Fruit fly (Drosophila melanogaster): ENCODE data around the gene CG9717.

The CG9717 gene

DNA sequence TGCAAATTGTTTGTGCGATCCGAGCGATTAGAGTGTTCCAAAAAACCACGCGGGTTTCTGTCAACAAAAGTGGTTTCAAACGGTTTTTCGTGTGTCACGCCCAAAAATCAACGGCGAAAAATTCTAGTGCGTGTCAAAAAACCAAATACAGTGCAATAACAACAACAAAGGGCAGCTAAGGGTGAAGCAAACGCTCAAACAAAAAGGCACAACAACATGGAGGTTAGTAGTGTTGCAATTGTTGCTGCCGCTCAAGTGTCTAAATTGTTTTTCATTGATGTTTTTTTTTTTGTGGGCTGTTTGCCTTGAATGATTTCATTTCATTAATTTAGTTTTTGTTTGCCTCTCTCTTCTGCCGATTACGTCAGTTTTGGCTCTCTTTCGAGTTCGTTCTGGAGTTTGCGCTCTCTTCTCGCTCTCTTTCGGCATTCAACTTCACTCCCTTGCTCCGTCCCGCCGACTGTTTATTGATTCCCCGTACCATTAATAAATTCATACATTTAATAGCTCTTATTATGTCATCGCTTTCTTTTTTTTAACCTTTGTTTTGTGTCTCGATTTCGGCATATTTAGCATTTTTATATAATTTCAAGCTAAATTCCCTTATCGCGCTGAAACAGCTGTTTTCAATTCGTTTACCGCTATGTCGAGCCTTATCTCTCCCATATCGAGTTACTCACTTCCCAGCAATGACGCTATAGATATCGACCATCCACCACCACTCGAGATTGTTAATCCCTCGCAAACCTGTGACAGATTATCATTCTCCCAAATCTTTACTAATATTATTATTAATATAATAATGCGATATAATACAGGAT, 23.6 kb downstream of the CG9717 start:
- no peak for TF ChIP-seq pdm3 (GFP tag; optimal IDR thresholded peaks at IDR 0.05)
- TF ChIP-seq Ets96B (tag; optimal IDR thresholded peaks at IDR 0.05): no peak
- peak; percentile 54 for TF ChIP-seq fkh (GFP tag; optimal IDR thresholded peaks at IDR 0.05)
- TF ChIP-seq Sox14 (GFP tag; optimal IDR thresholded peaks at IDR 0.05): no peak
- no peak for TF ChIP-seq CG6808 (GFP tag; optimal IDR thresholded peaks at IDR 0.05)
- no peak for TF ChIP-seq Met (GFP tag; optimal IDR thresholded peaks at IDR 0.05)
- TF ChIP-seq Eip78C (GFP tag): peak; percentile 32
- no peak for TF ChIP-seq CG6854 (GFP tag; optimal IDR thresholded peaks at IDR 0.05)
- TF ChIP-seq CG15336 (GFP tag; IDR thresholded peaks at IDR 0.05): 0 out of 2 replicates have a peak, but pooled peaks have one; percentile 13
- peak; percentile 9 to 11 for TF ChIP-seq ss (GFP tag; optimal IDR thresholded peaks at IDR 0.05)
- no peak for TF ChIP-seq CG6163 (GFP tag; IDR thresholded peaks at IDR 0.05)
- peak; percentile 92 for TF ChIP-seq vri (GFP tag; optimal IDR thresholded peaks at IDR 0.05)
- no peak for TF ChIP-seq CG4318 (GFP tag; optimal IDR thresholded peaks at IDR 0.05)

DNA sequence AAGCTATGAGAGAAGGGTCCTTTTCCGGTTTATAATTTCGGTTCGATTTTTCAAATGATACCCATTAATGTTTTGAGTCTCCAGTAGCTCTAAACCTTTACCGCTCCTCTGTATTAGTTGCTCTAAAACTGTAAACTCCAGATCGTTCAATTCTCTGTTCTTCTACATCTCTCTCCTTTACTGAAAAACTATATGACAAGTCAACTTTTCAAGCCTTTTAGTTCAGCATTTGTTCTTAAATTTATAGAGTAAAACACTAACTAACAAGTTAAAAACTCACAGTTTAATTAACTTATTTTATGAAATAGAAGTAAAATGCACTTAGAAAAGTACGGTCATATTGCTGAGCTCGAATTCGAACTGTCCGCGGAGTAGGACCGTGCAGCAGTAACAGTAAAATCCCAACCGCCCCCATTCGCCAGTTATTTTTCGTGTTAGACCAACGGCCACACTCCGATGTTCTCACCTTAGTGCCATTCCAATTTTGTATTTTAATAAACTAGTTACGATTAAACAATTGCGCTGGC, 24.3 kb downstream of the CG9717 start:
- TF ChIP-seq Eip78C (GFP tag) (peak; percentile 60), topi (GFP tag; optimal IDR thresholded peaks at IDR 0.05) (peak; percentile 10), fd85E (GFP tag; optimal IDR thresholded peaks at IDR 0.05) (no peak), CG31627 (GFP tag; optimal IDR thresholded peaks at IDR 0.05) (no peak), svp (GFP tag) (peak; percentile 27)

DNA sequence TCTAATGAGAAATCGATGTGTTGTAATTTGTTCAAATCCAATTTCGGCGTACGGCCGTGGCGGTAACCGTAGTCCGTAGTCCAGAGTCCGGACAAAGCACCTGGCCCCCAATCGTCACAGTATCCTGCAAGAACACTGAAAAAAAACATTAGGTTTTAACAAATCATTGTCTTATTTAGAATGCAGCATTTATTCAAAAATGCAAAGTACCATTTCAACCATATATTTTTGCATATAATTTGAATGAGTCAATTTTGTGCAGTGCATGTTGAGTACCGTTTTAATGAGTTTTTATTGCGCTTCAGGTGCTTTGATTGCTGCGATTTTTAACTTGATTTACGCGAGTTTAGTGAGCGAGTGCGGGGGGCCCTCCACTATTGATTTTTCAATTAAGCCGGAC, 25.9 kb downstream of the CG9717 start:
- no peak for TF ChIP-seq spab (GFP tag; optimal IDR thresholded peaks at IDR 0.05)
- no peak for TF ChIP-seq acj6 (GFP tag; optimal IDR thresholded peaks at IDR 0.05)
- TF ChIP-seq Hr4 (GFP tag; optimal IDR thresholded peaks at IDR 0.05): no peak
- no peak for TF ChIP-seq Eip93F (GFP tag; optimal IDR thresholded peaks at IDR 0.05)
- TF ChIP-seq Sox102F (GFP tag; optimal IDR thresholded peaks at IDR 0.05): no peak
- TF ChIP-seq Ets96B (tag; optimal IDR thresholded peaks at IDR 0.05): no peak
- TF ChIP-seq CG9139 (GFP tag; optimal IDR thresholded peaks at IDR 0.05): no peak
- no peak for TF ChIP-seq CG6854 (GFP tag; optimal IDR thresholded peaks at IDR 0.05)
- TF ChIP-seq pdm3 (GFP tag; optimal IDR thresholded peaks at IDR 0.05): no peak
- TF ChIP-seq topi (GFP tag; optimal IDR thresholded peaks at IDR 0.05): no peak
- TF ChIP-seq CG6792 (GFP tag; optimal IDR thresholded peaks at IDR 0.05): no peak
- no peak for TF ChIP-seq net (GFP tag; optimal IDR thresholded peaks at IDR 0.05)
- no peak for TF ChIP-seq Eip78C (GFP tag)
- no peak for TF ChIP-seq CG6808 (GFP tag; optimal IDR thresholded peaks at IDR 0.05)
- no peak for TF ChIP-seq esn (GFP tag; optimal IDR thresholded peaks at IDR 0.05)
- no peak for TF ChIP-seq CG11762 (GFP tag; optimal IDR thresholded peaks at IDR 0.05; ENCODE audit: insufficient read depth)
- TF ChIP-seq CG8632 (GFP tag; optimal IDR thresholded peaks at IDR 0.05): no peak
- no peak for TF ChIP-seq Hr38 (GFP tag; optimal IDR thresholded peaks at IDR 0.05)
- TF ChIP-seq CG7368 (GFP tag; optimal IDR thresholded peaks at IDR 0.05): no peak

DNA sequence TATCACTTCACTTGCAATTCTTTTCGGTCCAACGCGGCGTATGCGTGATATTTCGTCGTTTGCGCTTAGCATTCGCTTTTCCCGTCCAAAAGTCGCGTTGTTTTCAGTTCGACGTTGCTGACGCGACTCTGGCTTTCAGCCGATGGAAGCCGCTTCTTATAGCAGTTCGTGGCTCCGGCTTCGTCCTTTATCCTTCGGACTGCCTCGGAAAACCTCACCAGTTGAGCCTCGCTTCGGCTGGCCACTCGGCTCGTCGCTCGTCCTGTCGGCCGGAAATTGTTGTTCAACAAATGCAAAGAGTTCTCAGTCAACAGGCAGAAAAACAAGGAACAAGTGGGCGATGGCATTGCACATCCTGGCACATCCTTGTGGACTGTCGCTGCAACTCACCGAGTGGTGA, 27.0 kb downstream of the CG9717 start, which contains the start of gene CG34155:
CG34155 (minus strand) TSS at position 130 of the 400 bp plus-strand sequence.
- TF ChIP-seq CG6854 (GFP tag; optimal IDR thresholded peaks at IDR 0.05) (no peak), Eip78C (GFP tag) (no peak), CG6808 (GFP tag; optimal IDR thresholded peaks at IDR 0.05) (no peak), CG3919 (GFP tag; optimal IDR thresholded peaks at IDR 0.05) (no peak), CG11762 (GFP tag; optimal IDR thresholded peaks at IDR 0.05; ENCODE audit: insufficient read depth) (no peak), CG34406 (GFP tag; optimal IDR thresholded peaks at IDR 0.05) (no peak), achi (GFP tag; optimal IDR thresholded peaks at IDR 0.05) (no peak), spab (GFP tag; optimal IDR thresholded peaks at IDR 0.05) (no peak), CG3032 (tag; optimal IDR thresholded peaks at IDR 0.05) (no peak)
